Worm (Caenorhabditis elegans): ENCODE data around the gene srh-183.

- TF ChIP-seq ref-1 (GFP tag; conservative IDR thresholded peaks at IDR 0.05) = no peak
- no peak for TF ChIP-seq tab-1 (GFP tag; IDR thresholded peaks at IDR 0.05)
- TF ChIP-seq ztf-23 (GFP tag; IDR thresholded peaks at IDR 0.05) = no peak
- TF ChIP-seq klf-2 (GFP tag; conservative IDR thresholded peaks at IDR 0.05) = no peak
These were observed 43.9 kb downstream of the srh-183 start, which contains the start of gene algn-7 for ce11 chrV:19934223-19934622.

Data from whole organism, midembryonic.